Worm (Caenorhabditis elegans) whole organism, L2 larva: Measurements from ENCODE around the gene C27F2.4.
A peak's percentile ranks its signal among the peaks of the same experiment; 100 is the strongest.

ENCODE experiments used
- C34F6.9 ChIP-seq: fragments of 150-350 bp; optimal IDR thresholded peaks from 2 replicates; lab custom pipeline; 2014; ENCODE audit warnings: missing biosample characterization, missing genetic modification characterization
- F13H6.1 ChIP-seq: sonication (generic microtip); optimal IDR thresholded peaks from 2 replicates; lab custom pipeline; 2016; ENCODE audit warnings: missing genetic modification characterization, missing compliant biosample characterization
- R02D3.7 ChIP-seq: fragments of 150-350 bp; optimal IDR thresholded peaks from 2 replicates; lab custom pipeline; 2014; ENCODE audit warnings: missing biosample characterization, missing genetic modification characterization
- Y55F3AM.14 ChIP-seq: fragments of 200-800 bp; sonication (Bioruptor generic); optimal IDR thresholded peaks from 2 replicates; lab custom pipeline; 2018; ENCODE audit warnings: mild to moderate bottlenecking, missing genetic modification characterization, missing compliant biosample characterization
- ZK546.5 ChIP-seq: sonication (generic microtip); optimal IDR thresholded peaks from 2 replicates; lab custom pipeline; 2017; ENCODE audit warnings: missing biosample characterization, missing genetic modification characterization
- alr-1 ChIP-seq: fragments of 150-350 bp; optimal IDR thresholded peaks from 2 replicates; lab custom pipeline; 2014; ENCODE audit warnings: missing biosample characterization, missing genetic modification characterization
- aly-2 ChIP-seq: fragments of 150-350 bp; optimal IDR thresholded peaks from 2 replicates; lab custom pipeline; 2014; ENCODE audit warnings: missing biosample characterization, missing genetic modification characterization
- ama-1 ChIP-seq: fragments of 150-350 bp; optimal IDR thresholded peaks from 2 replicates; lab custom pipeline; 2018; ENCODE audit warnings: inconsistent platforms
- blmp-1 ChIP-seq: sonication (generic microtip); optimal IDR thresholded peaks from 2 replicates; lab custom pipeline; 2017; ENCODE audit warnings: missing genetic modification characterization, mild to moderate bottlenecking, missing compliant biosample characterization, antibody characterized with exemption, moderate library complexity; ENCODE audit not compliant: insufficient read depth
- ceh-16 ChIP-seq: fragments of 150-350 bp; optimal IDR thresholded peaks from 2 replicates; lab custom pipeline; 2014; ENCODE audit warnings: missing biosample characterization, missing genetic modification characterization
- ceh-82 ChIP-seq: fragments of 150-350 bp; optimal IDR thresholded peaks from 2 replicates; lab custom pipeline; 2014; ENCODE audit warnings: missing biosample characterization, missing genetic modification characterization
- crh-2 ChIP-seq: sonication (generic microtip); optimal IDR thresholded peaks from 2 replicates; lab custom pipeline; 2017; ENCODE audit warnings: missing biosample characterization, missing genetic modification characterization
- dmd-4 ChIP-seq: sonication (generic microtip); optimal IDR thresholded peaks from 2 replicates; lab custom pipeline; 2017; ENCODE audit warnings: missing biosample characterization, missing genetic modification characterization
- egl-27 ChIP-seq: sonication (generic microtip); optimal IDR thresholded peaks from 3 replicates; lab custom pipeline; 2017; ENCODE audit warnings: missing biosample characterization, missing genetic modification reagents, missing genetic modification characterization
- elt-1 ChIP-seq: fragments of 150-350 bp; optimal IDR thresholded peaks from 2 replicates; lab custom pipeline; 2014; ENCODE audit warnings: missing biosample characterization, missing genetic modification characterization
- elt-3 ChIP-seq: sonication (generic microtip); optimal IDR thresholded peaks from 2 replicates; lab custom pipeline; 2017; ENCODE audit warnings: missing biosample characterization, missing genetic modification characterization
- fos-1 ChIP-seq: fragments of 150-350 bp; optimal IDR thresholded peaks from 2 replicates; lab custom pipeline; 2014; ENCODE audit warnings: missing biosample characterization, missing genetic modification characterization
- gmeb-1 ChIP-seq: fragments of 150-350 bp; optimal IDR thresholded peaks from 2 replicates; lab custom pipeline; 2014; ENCODE audit warnings: missing biosample characterization, missing genetic modification characterization
- lin-11 ChIP-seq: fragments of 150-350 bp; sonication (generic microtip); optimal IDR thresholded peaks from 2 replicates; lab custom pipeline; 2014; ENCODE audit warnings: missing biosample characterization, missing genetic modification characterization, inconsistent platforms, mixed read lengths
- lin-13 ChIP-seq: fragments of 150-350 bp; optimal IDR thresholded peaks from 2 replicates; lab custom pipeline; 2014; ENCODE audit warnings: missing biosample characterization, missing genetic modification reagents, missing genetic modification characterization
- lin-39 ChIP-seq: fragments of 150-350 bp; optimal IDR thresholded peaks from 2 replicates; lab custom pipeline; 2014; ENCODE audit warnings: missing biosample characterization, missing genetic modification reagents, missing genetic modification characterization
- lsy-2 ChIP-seq, 2 experiments: fragments of 150-350 bp in 1 of 2; sonication (generic microtip) in 1 of 2; optimal IDR thresholded peaks; 2 replicates each; lab custom pipeline; 2014 to 2017; ENCODE audit warnings: missing biosample characterization in 2 of 2, missing genetic modification characterization in 2 of 2
- mab-5 ChIP-seq: fragments of 150-350 bp; optimal IDR thresholded peaks from 2 replicates; lab custom pipeline; 2014; ENCODE audit warnings: missing biosample characterization, missing genetic modification characterization
- mbf-1 ChIP-seq: sonication (generic microtip); optimal IDR thresholded peaks from 2 replicates; lab custom pipeline; 2017; ENCODE audit warnings: missing biosample characterization, missing genetic modification characterization
- mdl-1 ChIP-seq, 2 experiments: fragments of 150-350 bp in 1 of 2; sonication (generic microtip) in 1 of 2; optimal IDR thresholded peaks; 2 replicates each; lab custom pipeline; 2017; ENCODE audit warnings: missing biosample characterization in 2 of 2, missing genetic modification characterization in 2 of 2
- nhr-10 ChIP-seq: sonication (generic microtip); optimal IDR thresholded peaks from 2 replicates; lab custom pipeline; 2017; ENCODE audit warnings: missing biosample characterization, missing genetic modification characterization
- nhr-11 ChIP-seq: fragments of 150-350 bp; optimal IDR thresholded peaks from 2 replicates; lab custom pipeline; 2014; ENCODE audit warnings: missing biosample characterization, missing genetic modification characterization
- nhr-12 ChIP-seq: fragments of 150-350 bp; optimal IDR thresholded peaks from 2 replicates; lab custom pipeline; 2014; ENCODE audit warnings: missing biosample characterization, missing genetic modification characterization
- nhr-129 ChIP-seq: fragments of 150-350 bp; optimal IDR thresholded peaks from 2 replicates; lab custom pipeline; 2014; ENCODE audit warnings: missing biosample characterization, missing genetic modification characterization
- nhr-21 ChIP-seq: fragments of 150-350 bp; optimal IDR thresholded peaks from 2 replicates; lab custom pipeline; 2014; ENCODE audit warnings: missing biosample characterization, missing genetic modification characterization
- nhr-23 ChIP-seq: fragments of 150-350 bp; optimal IDR thresholded peaks from 2 replicates; lab custom pipeline; 2014; ENCODE audit warnings: missing biosample characterization, missing genetic modification reagents, missing genetic modification characterization
- nhr-237 ChIP-seq: fragments of 150-350 bp; optimal IDR thresholded peaks from 2 replicates; lab custom pipeline; 2014; ENCODE audit warnings: missing biosample characterization, missing genetic modification characterization
- nhr-25 ChIP-seq: fragments of 150-350 bp; sonication (generic microtip); optimal IDR thresholded peaks from 3 replicates; lab custom pipeline; 2014; ENCODE audit warnings: missing biosample characterization, missing genetic modification characterization
- nhr-6 ChIP-seq: fragments of 150-350 bp; optimal IDR thresholded peaks from 2 replicates; lab custom pipeline; 2014; ENCODE audit warnings: missing biosample characterization, missing genetic modification characterization
- nhr-77 ChIP-seq: fragments of 150-350 bp; optimal IDR thresholded peaks from 2 replicates; lab custom pipeline; 2014; ENCODE audit warnings: missing biosample characterization, missing genetic modification characterization
- peb-1 ChIP-seq: fragments of 150-350 bp; optimal IDR thresholded peaks from 2 replicates; lab custom pipeline; 2014; ENCODE audit warnings: missing biosample characterization, missing genetic modification characterization
- sem-4 ChIP-seq: fragments of 150-350 bp; optimal IDR thresholded peaks from 2 replicates; lab custom pipeline; 2014; ENCODE audit warnings: missing biosample characterization, missing genetic modification reagents, missing genetic modification characterization
- skn-1 ChIP-seq: sonication (generic microtip); optimal IDR thresholded peaks from 2 replicates; lab custom pipeline; 2017; ENCODE audit warnings: missing biosample characterization, missing genetic modification characterization
- sma-3 ChIP-seq: sonication (generic microtip); optimal IDR thresholded peaks from 2 replicates; lab custom pipeline; 2016; ENCODE audit warnings: missing genetic modification reagents, missing genetic modification characterization, missing compliant biosample characterization
- sma-9 ChIP-seq, 2 experiments: fragments of 150-350 bp in 1 of 2; sonication (generic microtip) in 1 of 2; optimal IDR thresholded peaks; 2 replicates each; lab custom pipeline; 2014 to 2016; ENCODE audit warnings: missing genetic modification characterization in 2 of 2, mild to moderate bottlenecking in 1 of 2, missing biosample characterization in 1 of 2, missing compliant biosample characterization in 1 of 2, missing genetic modification reagents in 1 of 2, moderate library complexity in 1 of 2
- snpc-4 ChIP-seq: fragments of 150-350 bp; optimal IDR thresholded peaks from 2 replicates; lab custom pipeline; 2014; ENCODE audit warnings: missing biosample characterization, missing genetic modification characterization
- unc-39 ChIP-seq: fragments of 150-350 bp; optimal IDR thresholded peaks from 2 replicates; lab custom pipeline; 2014; ENCODE audit warnings: missing biosample characterization, missing genetic modification characterization
- unc-55 ChIP-seq: fragments of 150-350 bp; sonication (generic microtip); optimal IDR thresholded peaks from 3 replicates; lab custom pipeline; 2014; ENCODE audit warnings: missing biosample characterization, missing genetic modification reagents, missing genetic modification characterization
- unc-62 ChIP-seq: fragments of 150-350 bp; optimal IDR thresholded peaks from 2 replicates; lab custom pipeline; 2014; ENCODE audit warnings: missing biosample characterization, missing genetic modification reagents, missing genetic modification characterization
- zag-1 ChIP-seq: fragments of 150-350 bp; optimal IDR thresholded peaks from 2 replicates; lab custom pipeline; 2014; ENCODE audit warnings: missing biosample characterization, missing genetic modification characterization
- ztf-11 ChIP-seq: sonication (generic microtip); optimal IDR thresholded peaks from 2 replicates; lab custom pipeline; 2017; ENCODE audit warnings: missing biosample characterization, missing genetic modification characterization
- ztf-4 ChIP-seq: fragments of 150-350 bp; optimal IDR thresholded peaks from 2 replicates; lab custom pipeline; 2014; ENCODE audit warnings: missing biosample characterization, missing genetic modification characterization

The C27F2.4 gene

DNA sequence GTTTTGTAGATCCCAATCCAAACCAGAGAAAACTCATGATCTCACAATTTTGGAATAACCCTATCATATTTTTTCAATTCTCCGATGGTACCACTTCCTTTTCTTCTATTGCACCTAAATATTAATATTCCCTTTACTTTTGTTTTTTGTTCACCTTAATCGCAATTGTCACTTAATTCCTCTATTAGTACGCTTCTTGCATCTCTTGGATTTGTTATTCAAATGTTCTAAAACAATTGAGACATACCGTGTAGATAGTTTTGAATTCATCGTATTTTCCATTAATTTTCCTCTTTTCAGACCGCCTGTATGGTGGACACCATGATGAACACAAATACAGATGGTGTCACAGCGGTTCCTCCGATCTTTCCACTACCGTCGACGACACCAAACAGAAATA lies 8.3 kb downstream of the C27F2.4 start, which contains the start of gene flh-2:
TSS of gene flh-2 (plus strand) at position 301 of the 400 bp plus-strand sequence.
- TF ChIP-seq unc-39 (tag; lab: Kevin White, UChicago), result no peak
- TF ChIP-seq gmeb-1 (tag; lab: Kevin White, UChicago), result no peak
- TF ChIP-seq nhr-11 (tag; lab: Kevin White, UChicago), result no peak
- TF ChIP-seq lin-11 (tag; lab: Kevin White, UChicago), result no peak
- TF ChIP-seq nhr-77 (tag; lab: Kevin White, UChicago), result no peak
- TF ChIP-seq ztf-4 (tag; lab: Kevin White, UChicago), result no peak
- TF ChIP-seq sma-9 (GFP tag; optimal IDR thresholded peaks at IDR 0.05; lab: Kevin White, UChicago), result no peak
- no peak for TF ChIP-seq sma-9 (tag; optimal IDR thresholded peaks at IDR 0.05; lab: Kevin White, UChicago)
- TF ChIP-seq egl-27 (tag; lab: Kevin White, UChicago), result no peak
- no peak for TF ChIP-seq ama-1 (lab: Kevin White, UChicago)
- no peak for TF ChIP-seq nhr-237
- no peak for TF ChIP-seq mab-5 (tag; lab: Kevin White, UChicago)
- TF ChIP-seq peb-1, result no peak
- no peak for TF ChIP-seq nhr-12 (tag; lab: Kevin White, UChicago)
- TF ChIP-seq alr-1 (tag; lab: Kevin White, UChicago), result no peak

DNA sequence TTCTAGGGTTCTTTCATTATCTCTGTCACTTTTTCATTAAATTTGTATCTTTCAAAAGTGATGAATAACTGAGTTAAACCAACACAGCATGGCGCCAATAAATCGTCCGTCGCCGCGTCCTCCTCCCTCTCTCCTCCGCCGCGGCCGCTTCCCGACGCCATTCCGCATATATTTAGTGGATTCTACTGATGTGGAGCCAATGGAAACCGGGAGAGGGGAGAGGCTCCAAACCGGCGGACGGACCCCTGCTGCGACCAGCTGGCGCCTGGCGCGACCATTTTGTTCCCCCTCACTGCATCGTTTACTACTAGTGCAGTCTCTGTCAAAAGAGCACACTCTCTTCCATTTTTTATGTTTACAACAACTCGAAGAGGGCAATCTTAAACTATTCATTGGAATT lies 8.9 kb downstream of the C27F2.4 start:
- TF ChIP-seq snpc-4 (tag; lab: Kevin White, UChicago) (no peak), C34F6.9 (tag; lab: Kevin White, UChicago) (peak; percentile 20), nhr-12 (tag; lab: Kevin White, UChicago) (no peak), mbf-1 (tag; lab: Kevin White, UChicago) (no peak), dmd-4 (tag; lab: Kevin White, UChicago) (no peak), lsy-2 (tag; optimal IDR thresholded peaks at IDR 0.05; lab: Kevin White, UChicago) (peak in 1 of 2 experiments; percentile 25), nhr-237 (no peak), ztf-4 (tag; lab: Kevin White, UChicago) (no peak), alr-1 (tag; lab: Kevin White, UChicago) (no peak)

DNA sequence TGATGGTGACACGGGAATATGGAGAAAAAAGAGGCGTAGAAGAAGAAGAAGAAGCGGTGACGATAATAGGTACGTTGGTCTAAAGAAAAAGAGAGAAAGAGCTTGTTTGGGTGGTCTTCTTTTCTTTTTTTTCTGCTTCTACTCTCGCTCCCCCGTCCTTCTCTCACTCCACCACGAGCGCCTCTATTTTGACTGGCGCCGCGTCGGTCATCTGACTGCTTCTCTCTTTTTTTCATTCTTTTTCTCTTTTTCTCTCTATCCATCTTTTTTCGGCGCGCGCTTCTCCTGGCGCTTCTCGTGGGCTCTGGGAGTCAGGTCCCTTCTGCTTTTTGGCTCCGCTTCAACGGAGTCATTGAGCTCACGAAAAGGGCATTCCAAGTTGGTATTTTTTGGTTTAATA lies 9.8 kb downstream of the C27F2.4 start:
- TF ChIP-seq sma-9 (GFP tag; optimal IDR thresholded peaks at IDR 0.05; lab: Kevin White, UChicago) (peak; percentile 25), sma-9 (tag; optimal IDR thresholded peaks at IDR 0.05; lab: Kevin White, UChicago) (no peak), sem-4 (tag; lab: Kevin White, UChicago) (peak; percentile 6), mbf-1 (tag; lab: Kevin White, UChicago) (no peak), skn-1 (tag; lab: Kevin White, UChicago) (no peak), snpc-4 (tag; lab: Kevin White, UChicago) (no peak), gmeb-1 (tag; lab: Kevin White, UChicago) (no peak), nhr-6 (tag; lab: Kevin White, UChicago) (no peak), egl-27 (tag; lab: Kevin White, UChicago) (no peak), elt-3 (tag; lab: Kevin White, UChicago) (no peak), ceh-82 (no peak), unc-55 (GFP tag; lab: Kevin White, UChicago) (peak; percentile 65), ztf-11 (tag; lab: Kevin White, UChicago) (no peak), nhr-25 (no peak), elt-1 (no peak), nhr-129 (tag; lab: Kevin White, UChicago) (peak; percentile 30), nhr-12 (tag; lab: Kevin White, UChicago) (no peak), Y55F3AM.14 (GFP tag; lab: Kevin White, UChicago) (no peak), dmd-4 (tag; lab: Kevin White, UChicago) (no peak), mdl-1 (tag; optimal IDR thresholded peaks at IDR 0.05; lab: Kevin White, UChicago) (peak; percentile 13 to 37), nhr-77 (tag; lab: Kevin White, UChicago) (no peak), nhr-237 (no peak), lin-39 (tag; lab: Kevin White, UChicago) (no peak), C34F6.9 (tag; lab: Kevin White, UChicago) (peak; percentile 69), blmp-1 (tag; lab: Kevin White, UChicago) (no peak), nhr-21 (no peak), nhr-10 (tag; lab: Kevin White, UChicago) (no peak), crh-2 (tag; lab: Kevin White, UChicago) (peak; percentile 22), F13H6.1 (tag; lab: Kevin White, UChicago) (peak; percentile 57), lin-13 (no peak), aly-2 (tag; lab: Kevin White, UChicago) (no peak), R02D3.7 (tag; lab: Kevin White, UChicago) (no peak), mab-5 (tag; lab: Kevin White, UChicago) (no peak), peb-1 (no peak), ZK546.5 (no peak), unc-39 (tag; lab: Kevin White, UChicago) (no peak), lsy-2 (tag; optimal IDR thresholded peaks at IDR 0.05; lab: Kevin White, UChicago) (peak in 1 of 2 experiments; percentile 51), nhr-11 (tag; lab: Kevin White, UChicago) (no peak), ceh-16 (no peak), unc-62 (GFP tag; lab: Kevin White, UChicago) (no peak), fos-1 (tag; lab: Kevin White, UChicago) (no peak), ztf-4 (tag; lab: Kevin White, UChicago) (no peak), zag-1 (tag; lab: Kevin White, UChicago) (peak; percentile 68), alr-1 (tag; lab: Kevin White, UChicago) (no peak), sma-3 (no peak), nhr-23 (no peak)
